Fruit fly (Drosophila melanogaster): ENCODE data around the gene Ravus.
A peak's percentile ranks its signal among the peaks of the same experiment; 100 is the strongest.

The Ravus gene

dm6 chr3R:13264061-13264661 lies at the start of gene Ravus:
Ravus (minus strand) TSS chr3R:13264061.
- TF ChIP-seq h (GFP tag; optimal IDR thresholded peaks at IDR 0.05) (no peak), ey (GFP tag; optimal IDR thresholded peaks at IDR 0.05) (peak; percentile 59), psq (GFP tag; optimal IDR thresholded peaks at IDR 0.05) (peak; percentile 38), sage (GFP tag; optimal IDR thresholded peaks at IDR 0.05) (no peak), br (GFP tag; optimal IDR thresholded peaks at IDR 0.05) (peak; percentile 41), Dfd (GFP tag; optimal IDR thresholded peaks at IDR 0.05) (no peak), Hnf4 (GFP tag; optimal IDR thresholded peaks at IDR 0.05) (no peak), Hr78 (GFP tag; optimal IDR thresholded peaks at IDR 0.05) (no peak), sv (GFP tag; optimal IDR thresholded peaks at IDR 0.05) (peak; percentile 46), Myc (optimal IDR thresholded peaks at IDR 0.05) (peak; percentile 42), Rel (GFP tag; optimal IDR thresholded peaks at IDR 0.05) (no peak), Rel (tag; optimal IDR thresholded peaks at IDR 0.05) (peak; percentile 29), Vsx2 (GFP tag; optimal IDR thresholded peaks at IDR 0.05; ENCODE audit: partially characterized antibody) (no peak), rgr (GFP tag; optimal IDR thresholded peaks at IDR 0.05) (peak; percentile 70), CG9705 (GFP tag; optimal IDR thresholded peaks at IDR 0.05) (peak; percentile 68), jim (GFP tag; optimal IDR thresholded peaks at IDR 0.05) (no peak), HLH106 (tag; optimal IDR thresholded peaks at IDR 0.05) (peak; percentile 75), foxo (GFP tag; optimal IDR thresholded peaks at IDR 0.05) (peak in 1 of 2 experiments; percentile 65), OdsH (GFP tag; optimal IDR thresholded peaks at IDR 0.05) (peak; percentile 50), Mio (GFP tag; optimal IDR thresholded peaks at IDR 0.05) (no peak), Sp1 (GFP tag; optimal IDR thresholded peaks at IDR 0.05) (peak; percentile 66)

- TF ChIP-seq Jra (GFP tag; optimal IDR thresholded peaks at IDR 0.05) (no peak), dsf (GFP tag; optimal IDR thresholded peaks at IDR 0.05; ENCODE audit: borderline replicate concordance) (no peak), Mio (GFP tag; optimal IDR thresholded peaks at IDR 0.05) (no peak), foxo (GFP tag; optimal IDR thresholded peaks at IDR 0.05) (no peak), Abd-B (GFP tag; optimal IDR thresholded peaks at IDR 0.05) (no peak), brk (GFP tag; optimal IDR thresholded peaks at IDR 0.05) (no peak), CG32264 (GFP tag; optimal IDR thresholded peaks at IDR 0.05) (no peak), usp (GFP tag; optimal IDR thresholded peaks at IDR 0.05) (no peak), Vsx2 (GFP tag; optimal IDR thresholded peaks at IDR 0.05; ENCODE audit: partially characterized antibody) (no peak), Dif (GFP tag; optimal IDR thresholded peaks at IDR 0.05; ENCODE audit: partially characterized antibody) (no peak), rgr (GFP tag; optimal IDR thresholded peaks at IDR 0.05) (no peak), br (GFP tag; optimal IDR thresholded peaks at IDR 0.05) (no peak), dmrt93B (GFP tag; optimal IDR thresholded peaks at IDR 0.05) (no peak), h (GFP tag; optimal IDR thresholded peaks at IDR 0.05) (no peak)
Observed at dm6 chr3R:13313088-13313487, 49.2 kb upstream of the Ravus start, which contains the start of gene CG44142. CG44142 (minus strand) TSS chr3R:13313188.

- no peak for TF ChIP-seq dl (GFP tag; optimal IDR thresholded peaks at IDR 0.05; ENCODE audit: insufficient read depth in 1 of 2, partially characterized antibody in 2 of 2)
- peak; percentile 30 for TF ChIP-seq Hnf4 (GFP tag; optimal IDR thresholded peaks at IDR 0.05)
- no peak for TF ChIP-seq Myc (optimal IDR thresholded peaks at IDR 0.05)
- TF ChIP-seq Rel (GFP tag; optimal IDR thresholded peaks at IDR 0.05), result no peak
- TF ChIP-seq Rel (tag; optimal IDR thresholded peaks at IDR 0.05), result peak; percentile 46
Observed at dm6 chr3R:13309133-13309711, 45.4 kb upstream of the Ravus start.

dm6 chr3R:13306595-13306994 lies 42.7 kb upstream of the Ravus start:
- no peak for TF ChIP-seq Rel (GFP tag; optimal IDR thresholded peaks at IDR 0.05)
- peak; percentile 58 for TF ChIP-seq Rel (tag; optimal IDR thresholded peaks at IDR 0.05)
- TF ChIP-seq HLH106 (tag; optimal IDR thresholded peaks at IDR 0.05), result no peak
- TF ChIP-seq woc (GFP tag; optimal IDR thresholded peaks at IDR 0.05), result no peak
- TF ChIP-seq h (GFP tag; optimal IDR thresholded peaks at IDR 0.05), result no peak
- TF ChIP-seq CG32264 (GFP tag; optimal IDR thresholded peaks at IDR 0.05), result no peak
- TF ChIP-seq ey (GFP tag; optimal IDR thresholded peaks at IDR 0.05), result no peak
- no peak for TF ChIP-seq CrebA (GFP tag; optimal IDR thresholded peaks at IDR 0.05; ENCODE audit: borderline replicate concordance)
- TF ChIP-seq lola (GFP tag; optimal IDR thresholded peaks at IDR 0.05), result no peak
